Worm (Caenorhabditis elegans) whole organism, midembryonic: ENCODE results near the gene cpna-1.

ENCODE experiments used
- T22C8.4 ChIP-seq: fragments of 200-800 bp; sonication (Bioruptor generic); IDR thresholded peaks from 2 replicates; pipeline ENCODE4 v1.3.6; 2022; ENCODE audit warnings: missing genetic modification characterization, missing compliant biosample characterization
- cog-1 ChIP-seq: sonication (generic microtip); optimal IDR thresholded peaks from 2 replicates; lab custom pipeline; 2016; ENCODE audit warnings: missing genetic modification characterization, missing compliant biosample characterization
- flt-1 ChIP-seq: fragments of 200-800 bp; sonication (Bioruptor generic); IDR thresholded peaks from 2 replicates; pipeline ENCODE4 v1.3.6; 2022; ENCODE audit warnings: missing genetic modification characterization, missing compliant biosample characterization
- klf-2 ChIP-seq: fragments of 200-800 bp; sonication (Bioruptor generic); conservative IDR thresholded peaks from 2 replicates; pipeline ENCODE4 v1.3.6; 2022; ENCODE audit warnings: missing genetic modification reagents, missing genetic modification characterization, missing compliant biosample characterization
- med-1 ChIP-seq: sonication (generic microtip); optimal IDR thresholded peaks from 2 replicates; lab custom pipeline; 2017; ENCODE audit warnings: missing genetic modification characterization, mild to moderate bottlenecking, missing compliant biosample characterization, antibody characterized with exemption, missing genetic modification reagents; ENCODE audit not compliant: insufficient read depth
- ref-1 ChIP-seq: fragments of 200-800 bp; sonication (Bioruptor generic); conservative IDR thresholded peaks from 2 replicates; pipeline ENCODE4 v1.3.6; 2022; ENCODE audit warnings: missing genetic modification reagents, missing genetic modification characterization, missing compliant biosample characterization
- tab-1 ChIP-seq: fragments of 200-800 bp; sonication (Bioruptor generic); IDR thresholded peaks from 2 replicates; pipeline ENCODE4 v1.3.6; 2022; ENCODE audit warnings: missing genetic modification characterization, missing compliant biosample characterization
- ztf-23 ChIP-seq: fragments of 200-800 bp; sonication (Bioruptor generic); IDR thresholded peaks from 2 replicates; pipeline ENCODE4 v1.3.6; 2022; ENCODE audit warnings: missing genetic modification reagents, missing genetic modification characterization, missing compliant biosample characterization
- ztf-29 ChIP-seq: fragments of 200-800 bp; sonication (Bioruptor generic); IDR thresholded peaks from 2 replicates; pipeline ENCODE4 v1.3.6; 2022; ENCODE audit warnings: missing genetic modification reagents, missing genetic modification characterization, missing compliant biosample characterization

The cpna-1 gene

DNA sequence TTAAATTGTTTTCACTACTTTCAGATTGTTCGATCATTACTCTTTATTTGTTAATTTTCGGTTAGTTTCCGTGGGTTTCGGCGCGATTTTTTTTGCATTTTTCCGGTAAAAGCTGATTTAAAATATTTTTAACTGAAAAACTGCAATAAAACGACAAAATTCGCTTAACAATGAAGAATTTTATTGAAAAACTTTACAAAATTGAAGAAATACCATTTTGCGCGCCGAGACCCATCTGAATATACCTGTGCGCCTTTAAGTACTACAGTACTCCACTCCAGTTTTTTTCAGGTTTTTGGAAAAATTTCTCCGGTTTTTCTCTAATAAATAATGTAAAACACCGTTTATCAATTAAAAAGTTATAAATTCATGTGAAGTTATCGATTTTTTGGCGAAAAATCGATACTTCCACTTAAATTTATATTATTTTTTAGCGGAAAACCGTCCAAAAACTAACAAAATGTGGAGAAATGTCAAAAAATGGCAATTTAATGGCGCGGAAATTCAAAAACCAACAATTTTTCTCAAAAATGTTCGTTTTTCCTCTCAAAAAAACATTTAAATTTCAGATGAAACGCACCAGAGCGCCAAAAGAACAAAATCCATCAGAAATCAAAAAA lies 44.5 kb downstream of the cpna-1 start, which contains the start of gene C16A11.10:
TSS of gene C16A11.10 (plus strand) at position 570 of the 620 bp plus-strand sequence.
- TF ChIP-seq ztf-29 (GFP tag; lab: Robert Waterston, UW) (no peak), T22C8.4 (no peak), ref-1 (GFP tag; lab: Robert Waterston, UW) (no peak), tab-1 (no peak), flt-1 (GFP tag; lab: Robert Waterston, UW) (no peak), ztf-23 (GFP tag; lab: Robert Waterston, UW) (no peak), cog-1 (tag; lab: Kevin White, UChicago) (no peak), med-1 (GFP tag; lab: Kevin White, UChicago) (no peak), klf-2 (no peak)

ce11 chrII:4235959-4236358 lies 49.5 kb downstream of the cpna-1 start, which contains the start of gene fbxc-43:
Gene fbxc-43, minus strand, starts transcription at chrII:4235996.
- no peak for TF ChIP-seq tab-1
- no peak for TF ChIP-seq ref-1 (GFP tag; lab: Robert Waterston, UW)
- TF ChIP-seq ztf-23 (GFP tag; lab: Robert Waterston, UW): no peak
- TF ChIP-seq klf-2: no peak
- TF ChIP-seq T22C8.4: no peak
- TF ChIP-seq cog-1 (tag; lab: Kevin White, UChicago): no peak
- TF ChIP-seq med-1 (GFP tag; lab: Kevin White, UChicago): no peak
- TF ChIP-seq flt-1 (GFP tag; lab: Robert Waterston, UW): no peak
- TF ChIP-seq ztf-29 (GFP tag; lab: Robert Waterston, UW): no peak

- TF ChIP-seq ref-1 (GFP tag; lab: Robert Waterston, UW) (0 out of 2 replicates have a peak, but pooled peaks have one; percentile 26), ztf-23 (GFP tag; lab: Robert Waterston, UW) (peak; percentile 83), T22C8.4 (peak; percentile 82), klf-2 (peak; percentile 85), tab-1 (peak; percentile 85), cog-1 (tag; lab: Kevin White, UChicago) (peak; percentile 10), ztf-29 (GFP tag; lab: Robert Waterston, UW) (peak; percentile 80), flt-1 (GFP tag; lab: Robert Waterston, UW) (peak; percentile 88), med-1 (GFP tag; lab: Kevin White, UChicago) (peak; percentile 91)
These were observed 51.3 kb downstream of the cpna-1 start, which contains the start of the genes fbxc-44 and C16A11.2 for ce11 chrII:4237701-4238214. Gene fbxc-44, minus strand, starts transcription at chrII:4237751. Gene C16A11.2, plus strand, starts transcription at chrII:4238203.

ce11 chrII:4238963-4239362 lies 52.5 kb downstream of the cpna-1 start:
- TF ChIP-seq cog-1 (tag; lab: Kevin White, UChicago): no peak
- no peak for TF ChIP-seq tab-1

ce11 chrII:4244959-4245358 lies 58.5 kb downstream of the cpna-1 start:
- TF ChIP-seq ref-1 (GFP tag; lab: Robert Waterston, UW): no peak
- TF ChIP-seq T22C8.4: no peak
- TF ChIP-seq klf-2: no peak

DNA sequence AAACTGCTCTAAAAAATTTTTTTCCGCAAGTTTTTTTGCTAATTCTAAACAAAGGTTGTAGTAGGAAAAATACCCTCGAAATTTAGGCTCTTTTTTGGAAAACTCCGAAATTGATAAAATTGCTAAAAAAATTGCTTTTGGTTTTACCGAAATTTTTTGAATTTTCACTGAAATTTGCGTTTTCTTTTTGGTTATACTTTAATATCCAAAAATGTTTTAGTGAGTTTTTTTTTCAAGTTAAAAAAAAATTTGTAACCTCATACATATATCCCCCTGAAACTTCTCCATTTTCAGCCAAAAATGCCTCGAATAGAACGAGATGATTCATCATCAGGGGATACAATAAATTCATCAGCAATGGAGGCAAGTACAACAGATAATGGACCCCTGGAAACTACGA lies 60.4 kb downstream of the cpna-1 start, which contains the start of gene gpa-11:
TSS of gene gpa-11 (plus strand) at position 301 of the 400 bp plus-strand sequence.
- no peak for TF ChIP-seq cog-1 (tag; lab: Kevin White, UChicago)
- no peak for TF ChIP-seq ref-1 (GFP tag; lab: Robert Waterston, UW)
- TF ChIP-seq flt-1 (GFP tag; lab: Robert Waterston, UW): no peak
- TF ChIP-seq med-1 (GFP tag; lab: Kevin White, UChicago): no peak
- no peak for TF ChIP-seq klf-2
- no peak for TF ChIP-seq ztf-29 (GFP tag; lab: Robert Waterston, UW)
- no peak for TF ChIP-seq T22C8.4
- TF ChIP-seq tab-1: no peak
- TF ChIP-seq ztf-23 (GFP tag; lab: Robert Waterston, UW): no peak

DNA sequence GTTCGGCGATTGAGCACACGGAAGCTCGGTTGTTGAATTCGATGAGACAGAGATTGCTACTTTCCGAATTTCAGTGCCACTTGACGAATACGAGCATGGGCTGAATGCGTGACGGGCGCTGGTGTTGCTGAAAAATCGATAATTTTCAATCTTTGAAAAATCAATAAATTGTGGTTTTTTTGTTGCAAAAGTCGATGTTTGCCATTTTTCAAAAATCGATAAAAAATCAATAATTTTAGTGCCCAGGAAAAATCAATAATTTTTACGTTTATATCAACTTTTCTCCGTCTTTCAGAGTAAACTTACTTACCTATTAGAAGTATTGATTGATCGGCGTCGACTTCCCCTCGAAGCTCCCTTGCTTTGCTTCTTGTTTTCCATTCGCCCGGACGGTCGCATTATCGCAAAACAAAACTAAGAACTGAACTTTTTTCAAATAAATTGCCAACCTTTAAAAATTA lies 70.1 kb downstream of the cpna-1 start, which contains the start of gene C16A11.7:
TSS of gene C16A11.7 (minus strand) at position 411 of the 461 bp plus-strand sequence.
- TF ChIP-seq T22C8.4 (peak; percentile 89), ref-1 (GFP tag; lab: Robert Waterston, UW) (no peak)
